Worm (Caenorhabditis elegans): ENCODE data around the gene ets-9.

ce11 chrX:4328816-4329215 is 49.3 kb downstream of the ets-9 start, which contains the start of gene C24A8.5:
- TF ChIP-seq him-1 (tag; optimal IDR thresholded peaks at IDR 0.05): no peak
- TF ChIP-seq dao-5 (tag; optimal IDR thresholded peaks at IDR 0.05): no peak
- no peak for TF ChIP-seq W03F9.2 (tag; optimal IDR thresholded peaks at IDR 0.05)

All from whole organism, L4/young adult.